Fruit fly (Drosophila melanogaster) whole organism, larva: Measurements from ENCODE around the gene meso18E.

Source experiments
- noc ChIP-seq: fragments of 200-800 bp; sonication (Bioruptor generic); optimal IDR thresholded peaks from 3 replicates; lab custom pipeline; 2019; ENCODE audit warnings: missing biosample characterization, mild to moderate bottlenecking, missing genetic modification characterization, moderate library complexity

The meso18E gene

dm6 chrX:19717988-19718973 lies 5.4 kb upstream of the meso18E start, which contains the start of gene CG12531:
CG12531 (plus strand) TSS chrX:19718923.
- no peak for TF ChIP-seq noc (tag; lab: Kevin White, UChicago)

- TF ChIP-seq noc (tag; lab: Kevin White, UChicago): no peak
Measured at dm6 chrX:19717041-19717440, 4.2 kb upstream of the meso18E start.

- no peak for TF ChIP-seq noc (tag; lab: Kevin White, UChicago)
Measured at dm6 chrX:19716325-19716917, 3.6 kb upstream of the meso18E start.

dm6 chrX:19714816-19715215 lies 2.0 kb upstream of the meso18E start:
- no peak for TF ChIP-seq noc (tag; lab: Kevin White, UChicago)

dm6 chrX:19711936-19712335 lies 909 bp downstream of the meso18E start:
- TF ChIP-seq noc (tag; lab: Kevin White, UChicago): no peak

dm6 chrX:19704083-19704482 lies 8.8 kb downstream of the meso18E start, which contains the start of the genes CG14230 and CG14232:
CG14230 (plus strand) TSS chrX:19704176.
CG14232 (minus strand) TSS chrX:19704259.
- peak; percentile 16 for TF ChIP-seq noc (tag; lab: Kevin White, UChicago)

dm6 chrX:19701611-19702010 lies 11.2 kb downstream of the meso18E start, which contains the start of gene Tcs4:
Tcs4 (minus strand) TSS chrX:19701755.
- TF ChIP-seq noc (tag; lab: Kevin White, UChicago): no peak

dm6 chrX:19697255-19697877 lies 15.5 kb downstream of the meso18E start:
- TF ChIP-seq noc (tag; lab: Kevin White, UChicago): no peak

- TF ChIP-seq noc (tag; lab: Kevin White, UChicago): no peak
Measured at dm6 chrX:19696845-19697244, 16.0 kb downstream of the meso18E start, which contains the start of gene Cdc42. Cdc42 (plus strand) TSS chrX:19697091.

dm6 chrX:19694792-19695558 lies 17.9 kb downstream of the meso18E start, which contains the start of gene CG14229:
CG14229 (minus strand) TSS chrX:19695250.
- no peak for TF ChIP-seq noc (tag; lab: Kevin White, UChicago)

- peak; percentile 77 for TF ChIP-seq noc (tag; lab: Kevin White, UChicago)
Measured at dm6 chrX:19692951-19693698, 19.7 kb downstream of the meso18E start, which contains the start of gene Mer. Mer (minus strand) TSS chrX:19693500.

dm6 chrX:19690050-19690449 lies 22.8 kb downstream of the meso18E start:
- TF ChIP-seq noc (tag; lab: Kevin White, UChicago): no peak

dm6 chrX:19688848-19689247 lies 24.0 kb downstream of the meso18E start, which contains the start of gene CG14227:
CG14227 (minus strand) TSS chrX:19688948.
- no peak for TF ChIP-seq noc (tag; lab: Kevin White, UChicago)

- no peak for TF ChIP-seq noc (tag; lab: Kevin White, UChicago)
Measured at dm6 chrX:19684048-19684447, 28.8 kb downstream of the meso18E start.
